Fruit fly (Drosophila melanogaster): ENCODE data around the gene CG2983.
A peak's percentile ranks its signal among the peaks of the same experiment; 100 is the strongest.

CG2983 gene

dm6 chr2L:2884683-2885502, 37.5 kb downstream of the CG2983 start (continued):
- no peak for TF ChIP-seq CG10654 (GFP tag; optimal IDR thresholded peaks at IDR 0.05)
- no peak for TF ChIP-seq CG8359 (GFP tag; optimal IDR thresholded peaks at IDR 0.05; ENCODE audit: borderline replicate concordance)
- peak in 1 of 3 experiments; percentile 47 for TF ChIP-seq lola (GFP tag; optimal IDR thresholded peaks at IDR 0.05)
- 0 out of 2 replicates have a peak, but pooled peaks have one; percentile 37 for TF ChIP-seq ranshi (GFP tag; IDR thresholded peaks at IDR 0.05)
- TF ChIP-seq CG13624 (GFP tag; optimal IDR thresholded peaks at IDR 0.05) = peak; percentile 85
- TF ChIP-seq vnd (GFP tag; IDR thresholded peaks at IDR 0.05; ENCODE audit: partially characterized antibody) = no peak
- TF ChIP-seq CG1602 (GFP tag; optimal IDR thresholded peaks at IDR 0.05) = no peak
- no peak for TF ChIP-seq NK7.1 (GFP tag; optimal IDR thresholded peaks at IDR 0.05)
- TF ChIP-seq CG14860 (GFP tag; IDR thresholded peaks at IDR 0.05; ENCODE audit: partially characterized antibody) = no peak
- TF ChIP-seq CG1603 (tag; optimal IDR thresholded peaks at IDR 0.05) = peak; percentile 89
- TF ChIP-seq wdn (GFP tag; IDR thresholded peaks at IDR 0.05) = no peak
- TF ChIP-seq az2 (GFP tag; optimal IDR thresholded peaks at IDR 0.05) = no peak
- TF ChIP-seq wor (GFP tag; IDR thresholded peaks at IDR 0.05) = no peak
- TF ChIP-seq Myb (GFP tag; optimal IDR thresholded peaks at IDR 0.05) = peak; percentile 50
- TF ChIP-seq Blimp-1 (GFP tag; optimal IDR thresholded peaks at IDR 0.05) = no peak
- peak; percentile 54; the same call in 2 of the 4 replicates for TF ChIP-seq Gug (GFP tag; IDR thresholded peaks at IDR 0.05)
- peak; percentile 60 for TF ChIP-seq lab (GFP tag; optimal IDR thresholded peaks at IDR 0.05)
- no peak for TF ChIP-seq Side (GFP tag; optimal IDR thresholded peaks at IDR 0.05)
- peak; percentile 51 for TF ChIP-seq CG34224 (GFP tag; IDR thresholded peaks at IDR 0.05; ENCODE audit: partially characterized antibody)
- 0 out of 2 replicates have a peak, but pooled peaks have one; percentile 48 for TF ChIP-seq bowl (GFP tag; IDR thresholded peaks at IDR 0.05)
- peak; percentile 62 for TF ChIP-seq NfI (GFP tag; optimal IDR thresholded peaks at IDR 0.05)
- no peak for TF ChIP-seq h (optimal IDR thresholded peaks at IDR 0.05)
- TF ChIP-seq odd (GFP tag; optimal IDR thresholded peaks at IDR 0.05) = no peak
- 0 out of 2 replicates have a peak, but pooled peaks have one; percentile 7 for TF ChIP-seq CG32772 (GFP tag; IDR thresholded peaks at IDR 0.05)
- TF ChIP-seq jigr1 (GFP tag; IDR thresholded peaks at IDR 0.05) = no peak
- no peak for TF ChIP-seq CG14965 (GFP tag; optimal IDR thresholded peaks at IDR 0.05; ENCODE audit: borderline replicate concordance)
- 0 out of 2 replicates have a peak, but pooled peaks have one; percentile 18 for TF ChIP-seq inv (GFP tag; IDR thresholded peaks at IDR 0.05; ENCODE audit: partially characterized antibody)
- no peak for TF ChIP-seq Chrac-16 (GFP tag; optimal IDR thresholded peaks at IDR 0.05)
- TF ChIP-seq CG11560 (tag; IDR thresholded peaks at IDR 0.05) = no peak
- TF ChIP-seq CG2120 (GFP tag; optimal IDR thresholded peaks at IDR 0.05) = peak; percentile 59
- TF ChIP-seq CG32532 (GFP tag; IDR thresholded peaks at IDR 0.05) = peak; percentile 70
- peak; percentile 91 to 99 for TF ChIP-seq crp (GFP tag; optimal IDR thresholded peaks at IDR 0.05)
- no peak for TF ChIP-seq CG10321 (GFP tag; IDR thresholded peaks at IDR 0.05)
- peak; percentile 39; the same call in 1 of the 2 replicates for TF ChIP-seq ara (GFP tag; IDR thresholded peaks at IDR 0.05)
- peak; percentile 43 for TF ChIP-seq nau (GFP tag; optimal IDR thresholded peaks at IDR 0.05)
- no peak for TF ChIP-seq pan (optimal IDR thresholded peaks at IDR 0.05)
- peak in 1 of 2 experiments; percentile 59 for TF ChIP-seq pan (GFP tag; optimal IDR thresholded peaks at IDR 0.05 in 1 of 2, IDR thresholded peaks at IDR 0.05 in 1 of 2)
- peak; percentile 72; the same call in 1 of the 3 replicates for TF ChIP-seq CG17361 (GFP tag; IDR thresholded peaks at IDR 0.05)
- TF ChIP-seq bigmax (GFP tag; optimal IDR thresholded peaks at IDR 0.05) = peak; percentile 40
- no peak for TF ChIP-seq CG3838 (GFP tag; optimal IDR thresholded peaks at IDR 0.05)
- TF ChIP-seq CG18476 (GFP tag; optimal IDR thresholded peaks at IDR 0.05) = no peak
- no peak for TF ChIP-seq Dip2 (GFP tag; IDR thresholded peaks at IDR 0.05)
- TF ChIP-seq crol (GFP tag; IDR thresholded peaks at IDR 0.05) = peak; percentile 48; the same call in 1 of the 2 replicates
- peak; percentile 57 for TF ChIP-seq kni (GFP tag; optimal IDR thresholded peaks at IDR 0.05)
- TF ChIP-seq CG9727 (GFP tag; optimal IDR thresholded peaks at IDR 0.05) = peak; percentile 39
- peak; percentile 44; the same call in 1 of the 3 replicates for TF ChIP-seq HLH4C (GFP tag; IDR thresholded peaks at IDR 0.05; ENCODE audit: partially characterized antibody)
- TF ChIP-seq CG17802 (tag; optimal IDR thresholded peaks at IDR 0.05) = peak; percentile 37
- peak; percentile 28; the same call in 1 of the 2 replicates for TF ChIP-seq CG17328 (GFP tag; IDR thresholded peaks at IDR 0.05)

Measured in whole organism, embryonic.